Worm (Caenorhabditis elegans) whole organism, mixed stage, embryonic: ENCODE measurements around the gene rnh-2.

ENCODE experiments used
- elt-1 ChIP-seq: sonication (generic microtip); optimal IDR thresholded peaks from 2 replicates; lab custom pipeline; 2017; ENCODE audit warnings: missing genetic modification characterization, mild to moderate bottlenecking, missing compliant biosample characterization, antibody characterized with exemption, moderate library complexity, borderline replicate concordance; ENCODE audit not compliant: insufficient read depth
- nhr-28 ChIP-seq: fragments of 150-350 bp; optimal IDR thresholded peaks from 2 replicates; lab custom pipeline; 2014; ENCODE audit warnings: missing biosample characterization, missing genetic modification characterization
- unc-39 ChIP-seq: fragments of 150-350 bp; optimal IDR thresholded peaks from 2 replicates; lab custom pipeline; 2014; ENCODE audit warnings: missing biosample characterization, missing genetic modification characterization

DNA sequence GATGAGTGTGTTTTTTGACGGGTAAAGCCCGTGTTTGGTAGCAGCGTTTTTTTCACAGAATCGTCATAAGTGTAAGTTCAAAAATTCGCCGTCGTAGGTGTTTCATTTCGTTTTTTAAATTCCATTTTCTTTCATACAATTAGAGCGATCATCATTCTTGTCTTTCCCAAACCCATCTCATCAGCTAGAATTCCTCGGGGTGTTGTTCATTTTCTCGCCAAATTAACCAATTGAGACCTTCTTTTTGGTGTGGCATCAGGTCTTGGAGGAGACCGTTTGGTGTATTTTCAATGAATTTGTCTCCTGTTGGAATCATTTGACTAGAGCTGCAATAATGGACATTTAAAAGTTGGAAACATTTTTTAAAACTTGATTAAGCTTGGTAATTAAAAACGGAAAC is 44.0 kb upstream of the rnh-2 start:
- TF ChIP-seq nhr-28 (tag; lab: Kevin White, UChicago) (no peak), elt-1 (no peak), unc-39 (tag; lab: Kevin White, UChicago) (no peak)
